Worm (Caenorhabditis elegans) whole organism, young adult: ENCODE measurements around the gene tbx-43.

ENCODE experiments used
- F55B11.4 ChIP-seq: sonication (generic microtip); optimal IDR thresholded peaks from 2 replicates; lab custom pipeline; 2016; ENCODE audit warnings: missing compliant biosample characterization, missing genetic modification characterization, borderline replicate concordance; ENCODE audit not compliant: insufficient read depth
- Y56A3A.18 ChIP-seq: fragments of 200-800 bp; sonication (Bioruptor generic); IDR thresholded peaks from 2 replicates; pipeline ENCODE4 v1.3.6; 2022; ENCODE audit warnings: missing genetic modification reagents, missing genetic modification characterization, missing compliant biosample characterization
- ZK185.1 ChIP-seq: sonication (generic microtip); optimal IDR thresholded peaks from 2 replicates; lab custom pipeline; 2016; ENCODE audit warnings: mild to moderate bottlenecking, missing genetic modification characterization, missing compliant biosample characterization; ENCODE audit not compliant: poor library complexity, severe bottlenecking
- ceh-91 ChIP-seq: fragments of 200-800 bp; sonication (Bioruptor generic); IDR thresholded peaks from 2 replicates; pipeline ENCODE4 v1.3.6; 2022; ENCODE audit warnings: missing genetic modification reagents, missing genetic modification characterization, missing compliant biosample characterization
- lin-54 ChIP-seq: fragments of 200-800 bp; sonication (Bioruptor generic); optimal IDR thresholded peaks from 2 replicates; lab custom pipeline; 2018; ENCODE audit warnings: mild to moderate bottlenecking, missing genetic modification characterization, missing compliant biosample characterization
- nhr-90 ChIP-seq: sonication (generic microtip); optimal IDR thresholded peaks from 2 replicates; lab custom pipeline; 2016; ENCODE audit warnings: missing genotype, mild to moderate bottlenecking, missing genetic modification characterization, missing compliant biosample characterization
- snpc-1.1 ChIP-seq: sonication (generic microtip); optimal IDR thresholded peaks from 2 replicates; lab custom pipeline; 2017; ENCODE audit warnings: missing genetic modification characterization, mild to moderate bottlenecking, missing compliant biosample characterization, antibody characterized with exemption, moderate library complexity, missing genotype, missing genetic modification reagents; ENCODE audit not compliant: insufficient read depth
- snpc-4 ChIP-seq, 5 experiments: fragments of 150-350 bp in 1 of 5; sonication (generic microtip) in 4 of 5; optimal IDR thresholded peaks; 2 replicates each; lab custom pipeline; 2014 to 2018; ENCODE audit warnings: missing genetic modification characterization in 5 of 5, missing biosample characterization in 3 of 5, antibody characterized with exemption in 2 of 5, mild to moderate bottlenecking in 2 of 5, missing compliant biosample characterization in 2 of 5, missing genotype in 2 of 5, moderate library complexity in 2 of 5, missing genetic modification reagents in 1 of 5

ce11 chrIII:1793416-1793815, 23.5 kb upstream of the tbx-43 start:
- TF ChIP-seq snpc-1.1 (no peak), lin-54 (GFP tag; lab: Kevin White, UChicago) (no peak), ZK185.1 (no peak), snpc-4 (GFP tag; optimal IDR thresholded peaks at IDR 0.05; lab: Kevin White, UChicago) (no peak), snpc-4 (tag; optimal IDR thresholded peaks at IDR 0.05; lab: Kevin White, UChicago) (no peak), ceh-91 (GFP tag; lab: Robert Waterston, UW) (no peak), nhr-90 (tag; lab: Kevin White, UChicago) (no peak), F55B11.4 (tag; lab: Kevin White, UChicago) (no peak), Y56A3A.18 (GFP tag; lab: Robert Waterston, UW) (no peak)
